Fruit fly (Drosophila melanogaster): Measurements from ENCODE around the gene CG13407.
A peak's percentile ranks its signal among the peaks of the same experiment; 100 is the strongest.

Gene CG13407

dm6 chr3R:22117149-22117548 is 13.9 kb downstream of the CG13407 start, which contains the start of gene Ir94b:
Gene Ir94b (minus strand): TSS chr3R:22117249.
- TF ChIP-seq Dll (optimal IDR thresholded peaks at IDR 0.05) (no peak), EcR (GFP tag; optimal IDR thresholded peaks at IDR 0.05) (no peak), usp (GFP tag; optimal IDR thresholded peaks at IDR 0.05) (no peak), psq (optimal IDR thresholded peaks at IDR 0.05) (no peak), CG8478 (optimal IDR thresholded peaks at IDR 0.05) (no peak), pan (optimal IDR thresholded peaks at IDR 0.05) (no peak)

- no peak for TF ChIP-seq usp (GFP tag; optimal IDR thresholded peaks at IDR 0.05)
- TF ChIP-seq EcR (GFP tag; optimal IDR thresholded peaks at IDR 0.05) = no peak
- TF ChIP-seq Dll (optimal IDR thresholded peaks at IDR 0.05) = no peak
- TF ChIP-seq CG8478 (optimal IDR thresholded peaks at IDR 0.05) = no peak
- no peak for TF ChIP-seq pan (optimal IDR thresholded peaks at IDR 0.05)
- no peak for TF ChIP-seq psq (optimal IDR thresholded peaks at IDR 0.05)
Measured at dm6 chr3R:22119354-22119753, 16.1 kb downstream of the CG13407 start, which contains the start of gene Ir94c. Gene Ir94c (minus strand): TSS chr3R:22119454.

dm6 chr3R:22119761-22120160 is 16.5 kb downstream of the CG13407 start, which contains the start of gene CG42390:
Gene CG42390 (plus strand): TSS chr3R:22120061.
- no peak for TF ChIP-seq pan (optimal IDR thresholded peaks at IDR 0.05)
- TF ChIP-seq usp (GFP tag; optimal IDR thresholded peaks at IDR 0.05) = no peak
- TF ChIP-seq psq (optimal IDR thresholded peaks at IDR 0.05) = no peak
- no peak for TF ChIP-seq EcR (GFP tag; optimal IDR thresholded peaks at IDR 0.05)
- no peak for TF ChIP-seq Dll (optimal IDR thresholded peaks at IDR 0.05)
- TF ChIP-seq CG8478 (optimal IDR thresholded peaks at IDR 0.05) = no peak

dm6 chr3R:22121220-22121619 is 18.0 kb downstream of the CG13407 start:
- TF ChIP-seq EcR (GFP tag; optimal IDR thresholded peaks at IDR 0.05) = no peak
- no peak for TF ChIP-seq usp (GFP tag; optimal IDR thresholded peaks at IDR 0.05)
- TF ChIP-seq psq (optimal IDR thresholded peaks at IDR 0.05) = no peak
- no peak for TF ChIP-seq CG8478 (optimal IDR thresholded peaks at IDR 0.05)
- TF ChIP-seq Dll (optimal IDR thresholded peaks at IDR 0.05) = no peak
- no peak for TF ChIP-seq pan (optimal IDR thresholded peaks at IDR 0.05)

dm6 chr3R:22123347-22123746 is 20.1 kb downstream of the CG13407 start:
- TF ChIP-seq Dll (optimal IDR thresholded peaks at IDR 0.05) (no peak), EcR (GFP tag; optimal IDR thresholded peaks at IDR 0.05) (no peak), pan (optimal IDR thresholded peaks at IDR 0.05) (no peak), CG8478 (optimal IDR thresholded peaks at IDR 0.05) (no peak), usp (GFP tag; optimal IDR thresholded peaks at IDR 0.05) (no peak), psq (optimal IDR thresholded peaks at IDR 0.05) (no peak)

- no peak for TF ChIP-seq psq (optimal IDR thresholded peaks at IDR 0.05)
Measured at dm6 chr3R:22124863-22125262, 21.6 kb downstream of the CG13407 start.

dm6 chr3R:22133337-22134014 is 30.3 kb downstream of the CG13407 start, which contains the start of gene SKIP:
Gene SKIP (plus strand): TSS chr3R:22133830.
- TF ChIP-seq pan (optimal IDR thresholded peaks at IDR 0.05) (no peak), Dll (optimal IDR thresholded peaks at IDR 0.05) (no peak), psq (optimal IDR thresholded peaks at IDR 0.05) (no peak), CG8478 (optimal IDR thresholded peaks at IDR 0.05) (no peak), usp (GFP tag; optimal IDR thresholded peaks at IDR 0.05) (no peak), EcR (GFP tag; optimal IDR thresholded peaks at IDR 0.05) (no peak)

- TF ChIP-seq EcR (GFP tag; optimal IDR thresholded peaks at IDR 0.05) (no peak), usp (GFP tag; optimal IDR thresholded peaks at IDR 0.05) (no peak), Dll (optimal IDR thresholded peaks at IDR 0.05) (no peak), psq (optimal IDR thresholded peaks at IDR 0.05) (no peak)
Measured at dm6 chr3R:22134462-22134861, 31.2 kb downstream of the CG13407 start.

dm6 chr3R:22135503-22135902 is 32.3 kb downstream of the CG13407 start:
- TF ChIP-seq EcR (GFP tag; optimal IDR thresholded peaks at IDR 0.05) (no peak), CG8478 (optimal IDR thresholded peaks at IDR 0.05) (no peak), Dll (optimal IDR thresholded peaks at IDR 0.05) (no peak), pan (optimal IDR thresholded peaks at IDR 0.05) (no peak), usp (GFP tag; optimal IDR thresholded peaks at IDR 0.05) (no peak), psq (optimal IDR thresholded peaks at IDR 0.05) (no peak)

- TF ChIP-seq CG8478 (optimal IDR thresholded peaks at IDR 0.05) (no peak), pan (optimal IDR thresholded peaks at IDR 0.05) (no peak), Dll (optimal IDR thresholded peaks at IDR 0.05) (no peak), EcR (GFP tag; optimal IDR thresholded peaks at IDR 0.05) (no peak), psq (optimal IDR thresholded peaks at IDR 0.05) (no peak), usp (GFP tag; optimal IDR thresholded peaks at IDR 0.05) (no peak)
Measured at dm6 chr3R:22136967-22137516, 33.8 kb downstream of the CG13407 start.

dm6 chr3R:22139113-22139512 is 35.9 kb downstream of the CG13407 start:
- TF ChIP-seq EcR (GFP tag; optimal IDR thresholded peaks at IDR 0.05) (peak in 1 of 2 experiments; percentile 9), Dll (optimal IDR thresholded peaks at IDR 0.05) (no peak)

- no peak for TF ChIP-seq psq (optimal IDR thresholded peaks at IDR 0.05)
- TF ChIP-seq CG8478 (optimal IDR thresholded peaks at IDR 0.05) = no peak
- TF ChIP-seq pan (optimal IDR thresholded peaks at IDR 0.05) = no peak
- no peak for TF ChIP-seq usp (GFP tag; optimal IDR thresholded peaks at IDR 0.05)
- TF ChIP-seq EcR (GFP tag; optimal IDR thresholded peaks at IDR 0.05) = no peak
- TF ChIP-seq Dll (optimal IDR thresholded peaks at IDR 0.05) = no peak
Measured at dm6 chr3R:22139916-22140455, 36.8 kb downstream of the CG13407 start.
